Fruit fly (Drosophila melanogaster): ENCODE data around the gene alpha-Man-IIa.

alpha-Man-IIa gene

dm6 chr3R:9370413-9370812, 41.9 kb upstream of the alpha-Man-IIa start (continued):
- TF ChIP-seq CG6683 (GFP tag; optimal IDR thresholded peaks at IDR 0.05): no peak
- peak; percentile 68 for TF ChIP-seq CG14441 (GFP tag; IDR thresholded peaks at IDR 0.05)
- TF ChIP-seq Ets97D (GFP tag; optimal IDR thresholded peaks at IDR 0.05): no peak
- no peak for TF ChIP-seq pfk (GFP tag; optimal IDR thresholded peaks at IDR 0.05)
- peak; percentile 60 for TF ChIP-seq CG7839 (tag; optimal IDR thresholded peaks at IDR 0.05)
- no peak for TF ChIP-seq her (GFP tag; optimal IDR thresholded peaks at IDR 0.05)
- no peak for TF ChIP-seq rib (GFP tag; IDR thresholded peaks at IDR 0.05)
- peak; percentile 53 for TF ChIP-seq NfI (GFP tag; optimal IDR thresholded peaks at IDR 0.05)
- no peak for TF ChIP-seq CG16815 (GFP tag; optimal IDR thresholded peaks at IDR 0.05)
- no peak for TF ChIP-seq CG14860 (GFP tag; IDR thresholded peaks at IDR 0.05; ENCODE audit: partially characterized antibody)
- TF ChIP-seq Sox102F (GFP tag; optimal IDR thresholded peaks at IDR 0.05): peak; percentile 71
- TF ChIP-seq CG5180 (GFP tag; optimal IDR thresholded peaks at IDR 0.05): peak; percentile 2
- peak; percentile 30 for TF ChIP-seq Asciz (GFP tag; optimal IDR thresholded peaks at IDR 0.05)
- TF ChIP-seq hkb (optimal IDR thresholded peaks at IDR 0.05): no peak
- TF ChIP-seq hkb (GFP tag; IDR thresholded peaks at IDR 0.05): peak; percentile 74
- TF ChIP-seq CG7928 (GFP tag; optimal IDR thresholded peaks at IDR 0.05): no peak
- TF ChIP-seq Fer1 (GFP tag; optimal IDR thresholded peaks at IDR 0.05): peak; percentile 72
- peak; percentile 25 for TF ChIP-seq CG6765 (GFP tag; optimal IDR thresholded peaks at IDR 0.05)
- TF ChIP-seq ap (GFP tag; IDR thresholded peaks at IDR 0.05): no peak
- no peak for TF ChIP-seq br (optimal IDR thresholded peaks at IDR 0.05)
- TF ChIP-seq NK7.1 (GFP tag; optimal IDR thresholded peaks at IDR 0.05): no peak
- peak; percentile 57 for TF ChIP-seq Nf-YC (tag; optimal IDR thresholded peaks at IDR 0.05)
- TF ChIP-seq org-1 (GFP tag; optimal IDR thresholded peaks at IDR 0.05): peak; percentile 23
- no peak for TF ChIP-seq Opbp (GFP tag; IDR thresholded peaks at IDR 0.05; ENCODE audit: partially characterized antibody)
- TF ChIP-seq CHES-1-like (GFP tag; optimal IDR thresholded peaks at IDR 0.05): no peak
- no peak for TF ChIP-seq z (GFP tag; IDR thresholded peaks at IDR 0.05)
- no peak for TF ChIP-seq CG34224 (GFP tag; IDR thresholded peaks at IDR 0.05; ENCODE audit: partially characterized antibody)
- no peak for TF ChIP-seq CG13287 (GFP tag; IDR thresholded peaks at IDR 0.05; ENCODE audit: partially characterized antibody)
- TF ChIP-seq Meics (GFP tag; optimal IDR thresholded peaks at IDR 0.05): peak; percentile 76
- TF ChIP-seq C15 (GFP tag; IDR thresholded peaks at IDR 0.05): no peak
- no peak for TF ChIP-seq CG1832 (GFP tag; optimal IDR thresholded peaks at IDR 0.05)
- TF ChIP-seq zf30C (GFP tag; optimal IDR thresholded peaks at IDR 0.05): no peak
- no peak for TF ChIP-seq btn (GFP tag; optimal IDR thresholded peaks at IDR 0.05)
- TF ChIP-seq Antp (GFP tag; optimal IDR thresholded peaks at IDR 0.05): peak; percentile 23
- peak; percentile 2 for TF ChIP-seq ATbp (GFP tag; optimal IDR thresholded peaks at IDR 0.05)
- no peak for TF ChIP-seq CG11093 (GFP tag; IDR thresholded peaks at IDR 0.05)
- peak; percentile 59 for TF ChIP-seq CG18599 (GFP tag; optimal IDR thresholded peaks at IDR 0.05)
- TF ChIP-seq ems (GFP tag; optimal IDR thresholded peaks at IDR 0.05): no peak
- TF ChIP-seq CG3163 (GFP tag; optimal IDR thresholded peaks at IDR 0.05): peak; percentile 8
- no peak for TF ChIP-seq pita (GFP tag; optimal IDR thresholded peaks at IDR 0.05)
- TF ChIP-seq Doc2 (GFP tag; IDR thresholded peaks at IDR 0.05): no peak
- TF ChIP-seq Eip74EF (GFP tag; optimal IDR thresholded peaks at IDR 0.05): no peak
- peak; percentile 30 for TF ChIP-seq Dek (tag; optimal IDR thresholded peaks at IDR 0.05)
- no peak for TF ChIP-seq Vsx1 (GFP tag; optimal IDR thresholded peaks at IDR 0.05)
- TF ChIP-seq Neu2 (GFP tag; optimal IDR thresholded peaks at IDR 0.05; ENCODE audit: borderline replicate concordance): no peak
- TF ChIP-seq CG13424 (tag; optimal IDR thresholded peaks at IDR 0.05): peak; percentile 70
- TF ChIP-seq NC2β (GFP tag; optimal IDR thresholded peaks at IDR 0.05): no peak
- TF ChIP-seq CG16779 (GFP tag; IDR thresholded peaks at IDR 0.05): no peak
- no peak for TF ChIP-seq psq (GFP tag; optimal IDR thresholded peaks at IDR 0.05)
- peak; percentile 51; the same call in 1 of the 2 replicates for TF ChIP-seq ranshi (GFP tag; IDR thresholded peaks at IDR 0.05)
- TF ChIP-seq CG14014 (GFP tag; IDR thresholded peaks at IDR 0.05): peak; percentile 46; the same call in 1 of the 2 replicates
